Worm (Caenorhabditis elegans) whole organism, midembryonic: ENCODE results near the gene abu-2.
"Not testable (repeated sequence)": the region's sequence is repeated elsewhere in the genome, so short reads cannot be mapped to it uniquely, and the experiment has no call there.

Experiments used
- T22C8.4 ChIP-seq: fragments of 200-800 bp; sonication (Bioruptor generic); IDR thresholded peaks from 2 replicates; pipeline ENCODE4 v1.3.6; 2022; ENCODE audit warnings: missing genetic modification characterization, missing compliant biosample characterization
- cog-1 ChIP-seq: sonication (generic microtip); optimal IDR thresholded peaks from 2 replicates; lab custom pipeline; 2016; ENCODE audit warnings: missing genetic modification characterization, missing compliant biosample characterization
- flt-1 ChIP-seq: fragments of 200-800 bp; sonication (Bioruptor generic); IDR thresholded peaks from 2 replicates; pipeline ENCODE4 v1.3.6; 2022; ENCODE audit warnings: missing genetic modification characterization, missing compliant biosample characterization
- klf-2 ChIP-seq: fragments of 200-800 bp; sonication (Bioruptor generic); conservative IDR thresholded peaks from 2 replicates; pipeline ENCODE4 v1.3.6; 2022; ENCODE audit warnings: missing genetic modification reagents, missing genetic modification characterization, missing compliant biosample characterization
- med-1 ChIP-seq: sonication (generic microtip); optimal IDR thresholded peaks from 2 replicates; lab custom pipeline; 2017; ENCODE audit warnings: missing genetic modification characterization, mild to moderate bottlenecking, missing compliant biosample characterization, antibody characterized with exemption, missing genetic modification reagents; ENCODE audit not compliant: insufficient read depth
- ref-1 ChIP-seq: fragments of 200-800 bp; sonication (Bioruptor generic); conservative IDR thresholded peaks from 2 replicates; pipeline ENCODE4 v1.3.6; 2022; ENCODE audit warnings: missing genetic modification reagents, missing genetic modification characterization, missing compliant biosample characterization
- tab-1 ChIP-seq: fragments of 200-800 bp; sonication (Bioruptor generic); IDR thresholded peaks from 2 replicates; pipeline ENCODE4 v1.3.6; 2022; ENCODE audit warnings: missing genetic modification characterization, missing compliant biosample characterization
- ztf-23 ChIP-seq: fragments of 200-800 bp; sonication (Bioruptor generic); IDR thresholded peaks from 2 replicates; pipeline ENCODE4 v1.3.6; 2022; ENCODE audit warnings: missing genetic modification reagents, missing genetic modification characterization, missing compliant biosample characterization
- ztf-29 ChIP-seq: fragments of 200-800 bp; sonication (Bioruptor generic); IDR thresholded peaks from 2 replicates; pipeline ENCODE4 v1.3.6; 2022; ENCODE audit warnings: missing genetic modification reagents, missing genetic modification characterization, missing compliant biosample characterization

abu-2 gene

DNA sequence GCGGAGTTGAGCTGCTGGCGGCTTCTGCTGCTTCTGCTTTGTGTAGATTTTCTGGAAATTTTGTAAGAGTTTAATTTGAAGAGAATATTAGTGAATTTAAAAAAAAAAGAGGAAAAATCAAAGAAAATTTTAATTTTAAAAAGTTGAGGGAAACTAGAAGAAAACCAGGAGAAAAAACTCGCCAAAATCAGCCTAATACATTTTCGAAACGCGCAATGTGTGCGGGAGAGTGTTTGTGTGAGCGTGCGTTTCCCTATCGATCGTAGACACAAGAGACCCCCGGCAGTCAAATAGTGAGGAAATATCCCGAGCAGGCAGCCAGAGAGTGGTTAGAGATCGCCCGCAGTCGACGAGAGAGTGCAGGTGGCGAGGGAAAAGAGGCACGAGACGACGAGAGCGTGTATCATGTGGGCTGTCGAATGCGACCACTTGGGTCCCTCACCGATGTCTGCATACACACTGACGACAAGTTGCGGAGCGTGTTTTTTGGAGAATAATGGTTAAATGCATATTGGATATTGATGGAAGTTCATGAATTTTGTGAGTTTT, 36.2 kb upstream of the abu-2 start, which contains the start of gene zfp-3:
Gene zfp-3, minus strand, starts transcription at position 51 of the 549 bp plus-strand sequence.
- TF ChIP-seq flt-1 (no peak; the same call in 1 of the 2 replicates), ztf-23 (no peak), ztf-29 (no peak; the same call in 1 of the 2 replicates), med-1 (GFP tag; lab: Kevin White, UChicago) (no peak), T22C8.4 (GFP tag; lab: Robert Waterston, UW) (peak; percentile 85), ref-1 (GFP tag; lab: Robert Waterston, UW) (no peak), cog-1 (tag; lab: Kevin White, UChicago) (peak; percentile 86), klf-2 (GFP tag; lab: Robert Waterston, UW) (no peak), tab-1 (GFP tag; lab: Robert Waterston, UW) (no peak)

DNA sequence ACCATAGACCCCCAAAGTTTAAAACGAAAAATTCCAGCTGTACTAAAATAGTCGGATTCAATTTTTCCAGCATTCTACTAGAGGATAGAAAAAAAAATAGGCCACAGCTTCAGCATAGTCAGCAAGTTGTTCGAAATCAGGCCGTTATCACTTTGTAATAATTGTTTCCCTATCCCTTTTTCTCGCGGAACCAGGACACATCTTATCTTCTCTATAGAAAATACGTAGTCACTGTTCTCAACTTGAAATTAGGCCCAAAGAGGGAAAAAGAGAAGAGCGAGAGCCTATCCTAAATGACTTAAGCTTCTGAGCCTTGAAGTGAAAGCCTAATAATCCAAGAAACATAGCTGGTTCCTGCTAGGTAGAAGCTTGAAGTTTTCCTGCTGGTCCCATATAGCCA, 35.2 kb upstream of the abu-2 start:
- TF ChIP-seq med-1 (GFP tag; lab: Kevin White, UChicago), result no peak
- TF ChIP-seq ref-1 (GFP tag; lab: Robert Waterston, UW), result no peak
- no peak for TF ChIP-seq flt-1
- no peak for TF ChIP-seq ztf-23
- no peak for TF ChIP-seq klf-2 (GFP tag; lab: Robert Waterston, UW)
- no peak for TF ChIP-seq tab-1 (GFP tag; lab: Robert Waterston, UW)
- no peak for TF ChIP-seq cog-1 (tag; lab: Kevin White, UChicago)
- no peak for TF ChIP-seq ztf-29
- TF ChIP-seq T22C8.4 (GFP tag; lab: Robert Waterston, UW), result no peak

DNA sequence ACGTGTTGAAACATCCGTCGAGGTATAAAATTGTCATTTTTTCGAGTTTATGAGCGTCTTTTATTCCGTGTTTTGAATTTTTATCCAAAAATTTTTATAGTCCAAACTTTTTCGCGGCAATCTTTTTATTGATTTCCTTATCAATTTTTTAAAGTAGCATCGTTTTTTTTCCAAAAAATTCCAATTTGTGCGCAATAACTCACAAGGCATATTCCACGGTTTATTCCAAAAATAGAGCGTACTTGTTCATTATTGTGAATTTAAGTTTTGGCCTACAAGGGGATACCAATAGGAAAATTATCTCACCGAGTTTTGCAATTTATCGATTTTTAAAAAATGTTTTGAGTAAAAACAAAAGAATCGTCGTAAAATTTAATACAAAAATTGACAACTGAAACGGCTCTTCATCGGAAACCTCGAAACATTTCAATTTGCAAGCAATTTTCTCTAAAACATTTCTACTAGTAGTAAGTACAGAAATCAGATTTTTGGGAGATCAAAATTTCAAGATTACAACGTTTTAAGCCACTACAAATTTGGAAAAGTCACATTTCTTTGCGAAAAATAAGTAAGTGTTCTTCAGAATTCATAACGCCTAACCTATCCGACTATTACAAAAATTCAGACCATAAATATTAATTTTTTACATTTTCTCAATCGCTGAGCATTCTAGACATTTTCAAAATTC, 33.2 kb upstream of the abu-2 start:
- TF ChIP-seq ztf-23 (0 out of 2 replicates have a peak, but pooled peaks have one; percentile 4), flt-1 (no peak)

DNA sequence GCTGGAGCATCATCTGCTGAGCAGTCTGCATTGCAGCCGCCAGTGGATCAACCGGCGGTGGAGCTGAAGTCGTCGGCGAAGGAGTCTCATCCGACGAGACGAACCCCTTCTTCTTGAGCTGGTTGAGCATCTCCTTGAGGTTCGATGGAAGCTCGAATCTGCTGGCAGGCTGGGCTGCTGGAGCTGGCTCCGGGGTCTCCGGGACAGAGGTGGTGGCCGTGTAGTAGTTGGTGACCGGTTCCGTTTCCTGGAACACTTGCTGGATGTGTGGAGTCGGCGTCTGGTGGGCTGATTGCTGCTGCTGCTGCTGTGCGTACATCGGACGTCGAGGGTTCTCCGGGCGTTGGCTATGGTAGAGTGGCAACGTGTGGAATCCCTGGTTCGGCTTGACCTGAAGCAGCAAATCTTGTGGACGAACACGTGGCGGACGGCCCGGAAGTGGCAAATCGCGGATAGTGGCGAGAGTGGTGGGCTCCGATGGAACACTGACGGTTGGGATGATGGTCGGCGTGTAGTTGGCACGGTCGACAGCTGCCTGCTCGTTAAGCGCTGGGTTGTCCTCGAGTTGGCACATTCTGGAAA, 31.2 kb upstream of the abu-2 start:
- TF ChIP-seq tab-1 (GFP tag; lab: Robert Waterston, UW), result no peak
- peak; percentile 0 for TF ChIP-seq med-1 (GFP tag; lab: Kevin White, UChicago)

DNA sequence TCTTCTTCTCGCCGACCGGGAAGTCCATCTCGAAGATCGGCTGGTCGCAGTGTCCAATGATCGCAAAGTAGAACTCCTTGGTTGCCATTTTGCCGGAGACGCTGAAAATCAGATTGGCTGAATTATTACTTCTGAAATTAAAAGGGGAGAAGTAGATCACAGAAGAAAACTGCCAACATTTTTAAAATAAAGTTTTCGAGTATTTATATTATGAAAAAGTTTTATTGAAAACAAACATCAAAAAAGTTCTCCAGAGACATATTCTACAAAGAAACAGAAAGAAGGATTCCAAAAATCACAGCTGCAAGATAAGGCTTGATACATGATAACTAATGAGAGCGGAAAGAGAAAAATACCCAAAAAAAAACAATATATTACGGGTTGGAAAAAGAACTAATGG, 29.7 kb upstream of the abu-2 start, which contains the start of gene sedl-1:
Gene sedl-1, minus strand, starts transcription at position 101 of the 400 bp plus-strand sequence.
- no peak for TF ChIP-seq cog-1 (tag; lab: Kevin White, UChicago)
- TF ChIP-seq T22C8.4 (GFP tag; lab: Robert Waterston, UW), result no peak
- TF ChIP-seq flt-1, result no peak
- no peak for TF ChIP-seq ztf-29
- no peak for TF ChIP-seq ref-1 (GFP tag; lab: Robert Waterston, UW)
- no peak for TF ChIP-seq tab-1 (GFP tag; lab: Robert Waterston, UW)
- TF ChIP-seq klf-2 (GFP tag; lab: Robert Waterston, UW), result no peak
- no peak for TF ChIP-seq ztf-23
- TF ChIP-seq med-1 (GFP tag; lab: Kevin White, UChicago), result no peak

DNA sequence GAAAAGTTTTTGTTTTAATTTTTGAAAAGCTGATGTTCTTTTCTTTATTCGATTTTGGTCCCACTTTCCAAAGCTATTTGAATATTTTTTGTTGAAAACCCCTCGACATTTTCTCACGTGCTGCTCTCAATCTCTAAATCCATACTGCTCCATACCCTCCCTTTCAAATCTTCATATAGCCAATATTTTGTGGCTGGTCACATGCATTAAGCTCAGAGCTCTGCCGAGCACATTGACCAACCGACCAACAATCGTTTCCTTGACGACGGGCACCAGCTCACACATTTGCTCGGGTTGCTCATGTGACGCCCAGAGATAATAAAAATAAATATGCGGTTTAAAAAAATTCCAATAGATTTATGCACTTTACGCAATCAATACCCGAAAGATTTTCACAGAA, 28.5 kb upstream of the abu-2 start:
- TF ChIP-seq flt-1, result no peak
- TF ChIP-seq klf-2 (GFP tag; lab: Robert Waterston, UW), result no peak
- TF ChIP-seq tab-1 (GFP tag; lab: Robert Waterston, UW), result no peak
- TF ChIP-seq med-1 (GFP tag; lab: Kevin White, UChicago), result no peak
- TF ChIP-seq ztf-29, result no peak
- no peak for TF ChIP-seq cog-1 (tag; lab: Kevin White, UChicago)
- TF ChIP-seq T22C8.4 (GFP tag; lab: Robert Waterston, UW), result no peak
- no peak for TF ChIP-seq ref-1 (GFP tag; lab: Robert Waterston, UW)
- no peak for TF ChIP-seq ztf-23

DNA sequence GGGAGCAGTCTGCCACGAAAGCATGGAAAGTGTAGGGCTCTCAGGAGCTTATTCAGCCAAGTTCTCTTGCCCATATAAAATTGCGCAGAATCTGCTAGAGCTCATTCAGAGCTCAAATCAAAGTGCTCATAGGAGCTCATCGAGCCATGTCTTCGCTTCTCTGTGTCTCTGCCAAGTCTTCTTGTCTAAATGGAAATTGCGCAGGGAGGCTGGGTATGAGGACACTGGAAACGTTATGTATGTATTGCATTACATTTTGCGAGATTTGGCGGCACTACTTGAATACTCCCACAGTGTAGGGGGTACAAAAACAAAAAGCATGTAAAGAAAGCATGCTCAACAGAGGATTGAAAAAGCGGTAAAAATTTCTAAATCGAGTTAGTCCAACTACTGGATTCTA, 26.6 kb upstream of the abu-2 start:
- no peak for TF ChIP-seq klf-2 (GFP tag; lab: Robert Waterston, UW)
- no peak for TF ChIP-seq cog-1 (tag; lab: Kevin White, UChicago)

DNA sequence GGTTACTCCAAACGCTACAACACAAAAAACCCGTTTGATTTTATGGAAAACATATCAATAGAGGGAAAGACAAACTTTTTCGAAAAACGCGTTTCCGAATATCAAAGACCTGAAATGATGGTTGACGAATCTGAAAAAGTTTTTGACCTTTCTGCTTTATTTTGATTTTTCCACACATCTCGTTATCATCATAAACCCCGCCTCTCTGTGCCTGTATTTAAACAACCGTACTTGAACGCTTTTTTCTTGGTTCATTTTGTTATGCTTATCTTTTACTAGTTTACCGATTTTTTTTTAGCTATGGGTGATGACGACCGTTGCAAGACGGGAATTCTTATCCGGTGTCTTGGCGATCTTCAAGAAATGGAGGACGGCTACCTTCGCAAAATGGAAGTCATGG, 20.3 kb upstream of the abu-2 start, which contains the start of gene F19G12.1:
Gene F19G12.1, plus strand, starts transcription at position 301 of the 400 bp plus-strand sequence.
- not testable (repeated sequence) for TF ChIP-seq ztf-23; ref-1 (GFP tag; lab: Robert Waterston, UW); T22C8.4 (GFP tag; lab: Robert Waterston, UW)

DNA sequence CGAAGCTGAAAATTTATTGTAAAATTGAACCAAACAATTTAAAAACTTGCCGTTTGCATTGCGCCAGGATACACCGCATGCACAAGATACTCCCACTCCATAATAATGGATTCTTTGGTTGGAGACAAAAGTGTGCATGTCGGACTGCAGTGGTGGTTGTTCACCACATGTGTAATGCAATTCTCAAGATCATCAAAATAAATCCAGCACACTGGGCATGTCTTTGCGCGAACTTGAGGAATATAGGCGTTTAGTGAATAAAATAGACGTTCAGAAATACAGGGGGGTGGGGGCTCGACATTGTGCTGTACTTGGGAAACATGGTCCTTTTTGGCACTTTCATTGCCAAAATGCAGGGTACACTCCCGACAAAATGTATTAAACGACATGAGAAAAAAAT, 16.0 kb upstream of the abu-2 start, which contains the start of gene F19G12.11:
Gene F19G12.11, minus strand, starts transcription at position 101 of the 400 bp plus-strand sequence.
- no peak for TF ChIP-seq ref-1 (GFP tag; lab: Robert Waterston, UW)
- TF ChIP-seq klf-2 (GFP tag; lab: Robert Waterston, UW), result no peak
- no peak for TF ChIP-seq flt-1
- no peak for TF ChIP-seq T22C8.4 (GFP tag; lab: Robert Waterston, UW)
- TF ChIP-seq tab-1 (GFP tag; lab: Robert Waterston, UW), result no peak
- TF ChIP-seq ztf-23, result no peak
- no peak for TF ChIP-seq med-1 (GFP tag; lab: Kevin White, UChicago)
- TF ChIP-seq cog-1 (tag; lab: Kevin White, UChicago), result no peak
- no peak for TF ChIP-seq ztf-29

DNA sequence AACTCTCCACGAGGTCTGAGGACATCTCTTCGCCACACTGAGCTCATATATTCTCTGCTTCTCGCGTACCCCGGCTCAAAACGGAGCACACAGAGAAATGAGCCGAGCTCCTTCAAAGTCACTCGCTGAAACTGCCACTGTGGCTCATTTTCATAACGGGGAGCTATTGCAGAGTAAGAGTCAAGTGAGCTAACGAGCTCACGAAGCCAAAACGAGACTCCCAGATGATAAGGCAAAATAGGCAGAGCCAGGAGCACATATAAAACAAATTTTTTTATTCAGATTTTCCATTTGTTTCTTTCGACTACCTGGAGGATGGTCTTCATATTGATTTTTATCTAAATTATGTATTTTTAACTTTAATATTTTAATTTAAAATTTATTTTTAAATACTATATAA, 14.1 kb upstream of the abu-2 start, which contains the start of gene F19G12.3:
Gene F19G12.3, plus strand, starts transcription at position 301 of the 400 bp plus-strand sequence.
- TF ChIP-seq med-1 (GFP tag; lab: Kevin White, UChicago) (no peak), flt-1 (no peak), ref-1 (GFP tag; lab: Robert Waterston, UW) (no peak), T22C8.4 (GFP tag; lab: Robert Waterston, UW) (no peak), klf-2 (GFP tag; lab: Robert Waterston, UW) (no peak), ztf-29 (no peak), tab-1 (GFP tag; lab: Robert Waterston, UW) (no peak), ztf-23 (no peak), cog-1 (tag; lab: Kevin White, UChicago) (no peak)
